Fruit fly (Drosophila melanogaster) whole organism, embryonic: ENCODE data around the gene CG13250.

ENCODE experiments used
- Atf3 ChIP-seq: fragments of 200-800 bp; sonication (Bioruptor generic); optimal IDR thresholded peaks from 3 replicates; lab custom pipeline; 2016; ENCODE audit warnings: missing biosample characterization, missing genetic modification characterization
- CG6272 ChIP-seq: fragments of 200-800 bp; sonication (Bioruptor generic); IDR thresholded peaks from 2 replicates; pipeline ENCODE4 v1.3.6; 2022; ENCODE audit warnings: missing biosample characterization, missing genetic modification characterization
- CG8478 ChIP-seq: fragments of >200 bp; optimal IDR thresholded peaks from 2 replicates; lab custom pipeline; 2018
- CG9817 ChIP-seq: fragments of 200-800 bp; sonication (Bioruptor generic); optimal IDR thresholded peaks from 2 replicates; lab custom pipeline; 2018; ENCODE audit warnings: missing biosample characterization, mild to moderate bottlenecking, missing genetic modification characterization, moderate library complexity
- Dip2 ChIP-seq: fragments of 200-800 bp; sonication (Bioruptor generic); IDR thresholded peaks from 2 replicates; pipeline ENCODE4 v1.3.6; 2022; ENCODE audit warnings: missing biosample characterization, missing genetic modification characterization
- NfI ChIP-seq: fragments of 200-800 bp; sonication (Bioruptor generic); optimal IDR thresholded peaks from 3 replicates; lab custom pipeline; 2018; ENCODE audit warnings: missing biosample characterization, mild to moderate bottlenecking, missing genetic modification characterization, moderate library complexity
- h ChIP-seq: fragments of >200 bp; optimal IDR thresholded peaks from 2 replicates; lab custom pipeline; 2017
- pan ChIP-seq, 4 experiments: fragments of >200 bp in 3 of 4; fragments of 200-800 bp in 1 of 4; sonication (Bioruptor generic) in 1 of 4; optimal IDR thresholded peaks in 3 of 4; IDR thresholded peaks in 1 of 4; 2 replicates each; pipeline versions ENCODE4 v1.3.6 to Lab custom; 2017 to 2022; ENCODE audit warnings: missing biosample characterization in 2 of 4, missing genetic modification characterization in 2 of 4, mixed read lengths in 1 of 4
- prd ChIP-seq, 3 experiments: fragments of >200 bp in 2 of 3; fragments of 200-800 bp in 1 of 3; sonication (Bioruptor generic) in 1 of 3; optimal IDR thresholded peaks in 2 of 3; IDR thresholded peaks in 1 of 3; 2 replicates in 2 of 3; 3 replicates in 1 of 3; pipeline versions ENCODE4 v1.3.6 to Lab custom; 2017 to 2022; ENCODE audit warnings: missing biosample characterization in 1 of 3, missing genetic modification characterization in 1 of 3
- tx ChIP-seq: fragments of 200-800 bp; sonication (Bioruptor generic); optimal IDR thresholded peaks from 2 replicates; lab custom pipeline; 2016; ENCODE audit warnings: missing biosample characterization, missing genetic modification characterization
- unc-4 ChIP-seq: fragments of 200-800 bp; sonication (Bioruptor generic); IDR thresholded peaks from 2 replicates; pipeline ENCODE4 v1.3.6; 2022; ENCODE audit warnings: missing biosample characterization, missing genetic modification characterization; ENCODE audit not compliant: partially characterized antibody

dm6 chr3L:20536919-20537318 is 3.4 kb downstream of the CG13250 start:
- TF ChIP-seq CG8478 (lab: Kevin White, UChicago) (no peak), NfI (GFP tag; lab: Kevin White, UChicago) (no peak), CG9817 (tag; lab: Kevin White, UChicago) (no peak), CG6272 (no peak), unc-4 (no peak), tx (no peak), h (lab: Kevin White, UChicago) (no peak), Atf3 (GFP tag; lab: Kevin White, UChicago) (no peak), pan (optimal IDR thresholded peaks at IDR 0.05; lab: Kevin White, UChicago) (no peak), pan (GFP tag; optimal IDR thresholded peaks at IDR 0.05 in 1 of 2, IDR thresholded peaks at IDR 0.05 in 1 of 2) (no peak), Dip2 (GFP tag; lab: Robert Waterston, UW) (no peak), prd (optimal IDR thresholded peaks at IDR 0.05; lab: Kevin White, UChicago) (no peak), prd (GFP tag; IDR thresholded peaks at IDR 0.05; lab: Robert Waterston, UW) (no peak)
